Fruit fly (Drosophila melanogaster) whole organism, prepupa: ENCODE measurements around the gene CG17029.
A peak's percentile ranks its signal among the peaks of the same experiment; 100 is the strongest.

Experiments
- Blimp-1 ChIP-seq: fragments of 200-800 bp; sonication (Bioruptor generic); optimal IDR thresholded peaks from 3 replicates; lab custom pipeline; 2017; ENCODE audit warnings: missing biosample characterization, missing genetic modification characterization, mild to moderate bottlenecking, moderate library complexity, missing genetic modification reagents
- CG10631 ChIP-seq: fragments of 200-800 bp; sonication (Bioruptor generic); optimal IDR thresholded peaks from 2 replicates; lab custom pipeline; 2016; ENCODE audit warnings: missing biosample characterization, missing genetic modification characterization
- CG11294 ChIP-seq: fragments of 200-800 bp; sonication (Bioruptor generic); IDR thresholded peaks from 2 replicates; pipeline ENCODE4 v1.3.6; 2022; ENCODE audit warnings: missing biosample characterization, missing genetic modification characterization
- CG11902 ChIP-seq: fragments of 200-800 bp; sonication (Bioruptor generic); optimal IDR thresholded peaks from 3 replicates; lab custom pipeline; 2016; ENCODE audit warnings: missing biosample characterization, missing genetic modification characterization
- CG15336 ChIP-seq: fragments of 200-800 bp; sonication (Bioruptor generic); IDR thresholded peaks from 2 replicates; pipeline ENCODE4 v1.3.6; 2022; ENCODE audit warnings: missing biosample characterization, missing genetic modification characterization
- CG1621 ChIP-seq: fragments of 200-800 bp; sonication (Bioruptor generic); optimal IDR thresholded peaks from 3 replicates; lab custom pipeline; 2018; ENCODE audit warnings: missing biosample characterization, mild to moderate bottlenecking, missing genetic modification characterization
- CG16779 ChIP-seq: fragments of 200-800 bp; sonication (Bioruptor generic); optimal IDR thresholded peaks from 3 replicates; lab custom pipeline; 2017; ENCODE audit warnings: missing biosample characterization, mild to moderate bottlenecking, missing genetic modification characterization
- CG3032 ChIP-seq: fragments of 200-800 bp; optimal IDR thresholded peaks from 2 replicates; lab custom pipeline; 2019; ENCODE audit warnings: missing biosample characterization, mild to moderate bottlenecking, missing genetic modification characterization, moderate library complexity
- CG31627 ChIP-seq: fragments of 200-800 bp; sonication (Bioruptor generic); optimal IDR thresholded peaks from 3 replicates; lab custom pipeline; 2016; ENCODE audit warnings: missing biosample characterization, missing genetic modification characterization
- CG34406 ChIP-seq: fragments of 200-800 bp; sonication (Bioruptor generic); optimal IDR thresholded peaks from 3 replicates; lab custom pipeline; 2016; ENCODE audit warnings: missing biosample characterization, missing genetic modification characterization
- CG4318 ChIP-seq: fragments of 200-800 bp; sonication (Bioruptor generic); optimal IDR thresholded peaks from 3 replicates; lab custom pipeline; 2017; ENCODE audit warnings: missing biosample characterization, mild to moderate bottlenecking, missing genetic modification characterization
- CG6163 ChIP-seq: fragments of 200-800 bp; sonication (Bioruptor generic); IDR thresholded peaks from 3 replicates; pipeline ENCODE4 v1.3.6; 2022; ENCODE audit warnings: missing biosample characterization, missing genetic modification characterization
- CG6276 ChIP-seq: fragments of 200-800 bp; sonication (Bioruptor generic); optimal IDR thresholded peaks from 2 replicates; lab custom pipeline; 2017; ENCODE audit warnings: missing biosample characterization, mild to moderate bottlenecking, missing genetic modification characterization
- CG6792 ChIP-seq: fragments of 200-800 bp; sonication (Bioruptor generic); optimal IDR thresholded peaks from 3 replicates; lab custom pipeline; 2016; ENCODE audit warnings: missing biosample characterization, missing genetic modification characterization
- CG6808 ChIP-seq: fragments of 200-800 bp; sonication (Bioruptor generic); optimal IDR thresholded peaks from 3 replicates; lab custom pipeline; 2017; ENCODE audit warnings: missing biosample characterization, missing genetic modification characterization, mild to moderate bottlenecking, moderate library complexity, missing genetic modification reagents
- CG7368 ChIP-seq: fragments of 200-800 bp; sonication (Bioruptor generic); optimal IDR thresholded peaks from 3 replicates; lab custom pipeline; 2016; ENCODE audit warnings: missing biosample characterization, missing genetic modification characterization
- CG8319 ChIP-seq: fragments of 200-800 bp; sonication (Bioruptor generic); optimal IDR thresholded peaks from 3 replicates; lab custom pipeline; 2016; ENCODE audit warnings: missing biosample characterization, missing genetic modification characterization
- CG9139 ChIP-seq: fragments of 200-800 bp; sonication (Bioruptor generic); optimal IDR thresholded peaks from 3 replicates; lab custom pipeline; 2017; ENCODE audit warnings: missing biosample characterization, mild to moderate bottlenecking, missing genetic modification characterization
- Eip75B ChIP-seq: fragments of 200-800 bp; sonication (Bioruptor generic); optimal IDR thresholded peaks from 3 replicates; lab custom pipeline; 2016; ENCODE audit warnings: missing biosample characterization, missing genetic modification characterization
- Eip93F ChIP-seq: fragments of 200-800 bp; sonication (Bioruptor generic); optimal IDR thresholded peaks from 2 replicates; lab custom pipeline; 2016; ENCODE audit warnings: missing biosample characterization, mild to moderate bottlenecking, missing genetic modification characterization
- Ets21C ChIP-seq: fragments of 200-800 bp; sonication (Bioruptor generic); optimal IDR thresholded peaks from 3 replicates; lab custom pipeline; 2016; ENCODE audit warnings: missing biosample characterization, missing genetic modification characterization
- Ets96B ChIP-seq: fragments of 200-800 bp; optimal IDR thresholded peaks from 2 replicates; lab custom pipeline; 2019; ENCODE audit warnings: missing biosample characterization, mild to moderate bottlenecking, missing genetic modification characterization, moderate library complexity
- Gug ChIP-seq: fragments of 200-800 bp; sonication (Bioruptor generic); IDR thresholded peaks from 2 replicates; pipeline ENCODE4 v1.3.6; 2022; ENCODE audit warnings: missing biosample characterization, missing genetic modification characterization
- Hr39 ChIP-seq: fragments of 200-800 bp; sonication (Bioruptor generic); optimal IDR thresholded peaks from 2 replicates; lab custom pipeline; 2016; ENCODE audit warnings: missing biosample characterization, missing genetic modification characterization
- Hr4 ChIP-seq: fragments of 200-800 bp; sonication (Bioruptor generic); optimal IDR thresholded peaks from 3 replicates; lab custom pipeline; 2016; ENCODE audit warnings: missing biosample characterization, missing genetic modification characterization
- Met ChIP-seq: fragments of 200-800 bp; sonication (Bioruptor generic); optimal IDR thresholded peaks from 3 replicates; lab custom pipeline; 2016; ENCODE audit warnings: missing biosample characterization, missing genetic modification characterization
- OdsH ChIP-seq: fragments of 200-800 bp; sonication (Bioruptor generic); optimal IDR thresholded peaks from 3 replicates; lab custom pipeline; 2016; ENCODE audit warnings: missing biosample characterization, missing genetic modification characterization
- Smox ChIP-seq: fragments of 200-800 bp; sonication (Bioruptor generic); optimal IDR thresholded peaks from 3 replicates; lab custom pipeline; 2016; ENCODE audit warnings: missing biosample characterization, missing genetic modification characterization
- Sox102F ChIP-seq: fragments of 200-800 bp; sonication (Bioruptor generic); optimal IDR thresholded peaks from 2 replicates; lab custom pipeline; 2016; ENCODE audit warnings: missing biosample characterization, mild to moderate bottlenecking, missing genetic modification characterization
- Sox14 ChIP-seq: fragments of 200-800 bp; sonication (Bioruptor generic); optimal IDR thresholded peaks from 3 replicates; lab custom pipeline; 2016; ENCODE audit warnings: missing biosample characterization, missing genetic modification characterization
- Sox15 ChIP-seq: fragments of 200-800 bp; sonication (Bioruptor generic); optimal IDR thresholded peaks from 3 replicates; lab custom pipeline; 2016; ENCODE audit warnings: missing biosample characterization, missing genetic modification characterization
- acj6 ChIP-seq: fragments of 200-800 bp; sonication (Bioruptor generic); optimal IDR thresholded peaks from 3 replicates; lab custom pipeline; 2016; ENCODE audit warnings: missing biosample characterization, missing genetic modification characterization
- dac ChIP-seq: fragments of 200-800 bp; sonication (Bioruptor generic); optimal IDR thresholded peaks from 2 replicates; lab custom pipeline; 2017; ENCODE audit warnings: missing biosample characterization, mild to moderate bottlenecking, missing genetic modification characterization
- dsx ChIP-seq: fragments of 200-800 bp; optimal IDR thresholded peaks from 3 replicates; lab custom pipeline; 2019; ENCODE audit warnings: missing biosample characterization, mild to moderate bottlenecking, missing genetic modification characterization, moderate library complexity; ENCODE audit not compliant: poor library complexity, severe bottlenecking
- eg ChIP-seq: fragments of 200-800 bp; sonication (Bioruptor generic); IDR thresholded peaks from 3 replicates; pipeline ENCODE4 v1.3.6; 2022; ENCODE audit warnings: missing biosample characterization, missing genetic modification characterization
- esn ChIP-seq: fragments of 200-800 bp; sonication (Bioruptor generic); optimal IDR thresholded peaks from 2 replicates; lab custom pipeline; 2016; ENCODE audit warnings: missing biosample characterization, mild to moderate bottlenecking, missing genetic modification characterization, moderate library complexity
- fd59A ChIP-seq: fragments of 200-800 bp; sonication (Bioruptor generic); optimal IDR thresholded peaks from 2 replicates; lab custom pipeline; 2017; ENCODE audit warnings: missing biosample characterization, mild to moderate bottlenecking, missing genetic modification characterization, missing genetic modification reagents
- fd85E ChIP-seq: fragments of 200-800 bp; sonication (Bioruptor generic); optimal IDR thresholded peaks from 3 replicates; lab custom pipeline; 2016; ENCODE audit warnings: missing biosample characterization, missing genetic modification characterization
- fkh ChIP-seq: fragments of 200-800 bp; sonication (Bioruptor generic); optimal IDR thresholded peaks from 3 replicates; lab custom pipeline; 2017; ENCODE audit warnings: missing biosample characterization, mild to moderate bottlenecking, missing genetic modification characterization, moderate library complexity
- net ChIP-seq: fragments of 200-800 bp; sonication (Bioruptor generic); optimal IDR thresholded peaks from 3 replicates; lab custom pipeline; 2016; ENCODE audit warnings: missing biosample characterization, missing genetic modification characterization
- pdm3 ChIP-seq: fragments of 200-800 bp; sonication (Bioruptor generic); optimal IDR thresholded peaks from 3 replicates; lab custom pipeline; 2016; ENCODE audit warnings: missing biosample characterization, missing genetic modification characterization
- salr ChIP-seq, 2 experiments: fragments of 200-800 bp; sonication (Bioruptor generic); optimal IDR thresholded peaks; 3 replicates each; lab custom pipeline; 2016 to 2018; ENCODE audit warnings: missing biosample characterization in 2 of 2, missing genetic modification characterization in 2 of 2, mild to moderate bottlenecking in 1 of 2
- spab ChIP-seq: fragments of 200-800 bp; sonication (Bioruptor generic); optimal IDR thresholded peaks from 2 replicates; lab custom pipeline; 2017; ENCODE audit warnings: missing biosample characterization, mild to moderate bottlenecking, missing genetic modification characterization, missing genetic modification reagents
- ss ChIP-seq, 2 experiments: fragments of 200-800 bp; sonication (Bioruptor generic); optimal IDR thresholded peaks; 2 replicates in 1 of 2; 3 replicates in 1 of 2; lab custom pipeline; 2017 to 2018; ENCODE audit warnings: mild to moderate bottlenecking in 2 of 2, missing biosample characterization in 2 of 2, missing genetic modification characterization in 2 of 2, moderate library complexity in 1 of 2
- svp ChIP-seq: fragments of 200-800 bp; sonication (Bioruptor generic); peaks from one replicate; lab custom pipeline; 2016; ENCODE audit warnings: missing biosample characterization, missing genetic modification characterization
- topi ChIP-seq: fragments of 200-800 bp; sonication (Bioruptor generic); optimal IDR thresholded peaks from 3 replicates; lab custom pipeline; 2016; ENCODE audit warnings: missing biosample characterization, missing genetic modification characterization
- vri ChIP-seq: fragments of 200-800 bp; sonication (Bioruptor generic); optimal IDR thresholded peaks from 3 replicates; lab custom pipeline; 2016; ENCODE audit warnings: missing biosample characterization, mild to moderate bottlenecking, missing genetic modification characterization

Gene CG17029

DNA sequence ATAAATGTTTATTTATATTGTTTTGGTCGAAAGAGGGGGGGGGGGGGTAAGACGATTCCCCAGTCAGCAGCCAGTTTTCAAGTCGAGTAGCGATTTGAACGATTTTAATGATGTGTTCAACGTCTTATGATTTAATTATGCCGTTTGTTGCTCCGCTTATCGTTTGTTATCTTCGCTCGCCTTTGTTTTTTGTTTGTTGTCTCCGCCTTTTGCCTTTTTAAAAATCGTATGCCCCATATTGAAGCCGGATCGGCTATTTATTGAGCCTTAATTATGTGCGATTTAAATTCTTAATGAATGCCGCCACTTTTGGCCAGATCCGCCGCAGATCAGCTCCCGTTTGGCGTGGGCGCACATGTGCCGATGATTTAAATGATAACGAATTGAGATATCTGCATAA, 37.8 kb downstream of the CG17029 start:
- TF ChIP-seq Gug (GFP tag; lab: Robert Waterston, UW) = no peak
- TF ChIP-seq CG15336 = no peak
- TF ChIP-seq Ets21C (GFP tag; lab: Kevin White, UChicago) = no peak
- TF ChIP-seq CG6276 = no peak
- no peak for TF ChIP-seq CG6792 (GFP tag; lab: Kevin White, UChicago)
- TF ChIP-seq Blimp-1 = no peak
- TF ChIP-seq svp (GFP tag; lab: Kevin White, UChicago) = no peak
- no peak for TF ChIP-seq CG7368 (GFP tag; lab: Kevin White, UChicago)

DNA sequence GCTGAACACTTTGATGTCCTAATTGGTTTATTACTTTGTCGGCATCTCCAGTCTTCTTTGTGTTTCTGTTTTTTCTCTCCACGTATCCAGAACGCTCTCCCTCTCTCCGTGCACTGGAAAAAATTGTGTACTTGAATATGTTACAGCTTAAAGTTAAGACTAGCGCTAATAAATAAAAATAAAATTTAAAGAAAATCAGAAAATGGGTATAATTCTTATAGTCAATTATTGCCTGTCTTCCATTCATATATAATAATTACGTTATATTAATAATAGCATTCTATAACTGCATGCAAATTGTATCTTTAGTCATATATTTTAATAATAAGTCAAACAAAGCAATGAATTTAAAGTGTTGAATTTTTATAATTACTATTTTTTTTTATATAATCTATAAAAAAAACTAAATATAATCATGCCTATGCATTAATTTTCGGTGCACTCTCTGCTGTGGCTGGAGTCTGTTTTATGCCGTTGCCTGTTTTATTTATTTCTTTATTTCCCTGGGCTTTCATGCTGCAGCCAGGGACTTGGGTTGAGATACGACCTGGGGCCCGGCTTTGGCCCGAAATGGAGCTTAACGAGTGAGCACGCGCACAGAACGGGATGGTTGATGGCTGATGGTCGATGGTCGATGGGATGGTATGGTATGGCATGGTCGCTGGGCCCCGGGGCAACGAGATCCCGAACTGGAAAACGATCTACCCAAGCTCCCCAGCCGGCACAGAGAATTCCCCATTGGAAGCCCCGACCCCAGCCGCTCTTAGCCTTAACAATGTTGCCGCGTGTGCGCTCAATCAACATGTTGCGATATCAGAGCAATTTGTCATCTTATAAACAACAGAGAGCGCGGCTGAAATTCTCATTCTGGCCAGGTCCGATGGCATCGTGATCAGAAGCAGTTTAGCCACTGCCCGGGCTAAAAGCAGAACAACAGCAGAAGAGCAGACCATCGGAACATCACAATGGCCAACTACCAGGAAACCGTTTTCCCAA, 39.4 kb downstream of the CG17029 start:
- peak; percentile 17 for TF ChIP-seq CG7368 (GFP tag; lab: Kevin White, UChicago)
- no peak for TF ChIP-seq CG31627
- no peak for TF ChIP-seq eg (GFP tag; lab: Robert Waterston, UW)
- no peak for TF ChIP-seq CG6276
- no peak for TF ChIP-seq fd85E (GFP tag; lab: Kevin White, UChicago)
- peak in 1 of 2 experiments; percentile 39 for TF ChIP-seq salr (GFP tag; optimal IDR thresholded peaks at IDR 0.05; lab: Kevin White, UChicago)
- TF ChIP-seq fd59A (GFP tag; lab: Kevin White, UChicago) = no peak
- peak; percentile 57 to 80 for TF ChIP-seq ss (GFP tag; optimal IDR thresholded peaks at IDR 0.05; lab: Kevin White, UChicago)
- TF ChIP-seq Sox14 (GFP tag; lab: Kevin White, UChicago) = peak; percentile 1
- no peak for TF ChIP-seq Sox102F
- peak; percentile 64 for TF ChIP-seq spab (GFP tag; lab: Kevin White, UChicago)
- no peak for TF ChIP-seq CG8319 (GFP tag; lab: Kevin White, UChicago)
- no peak for TF ChIP-seq CG15336
- TF ChIP-seq dsx = peak; percentile 95
- peak; percentile 30; the same call in 2 of the 3 replicates for TF ChIP-seq CG6163
- TF ChIP-seq CG6808 (GFP tag; lab: Kevin White, UChicago) = peak; percentile 63
- no peak for TF ChIP-seq CG4318
- peak; percentile 73 for TF ChIP-seq esn (GFP tag; lab: Kevin White, UChicago)
- peak; percentile 67 for TF ChIP-seq svp (GFP tag; lab: Kevin White, UChicago)
- TF ChIP-seq dac (GFP tag; lab: Kevin White, UChicago) = no peak
- TF ChIP-seq vri (GFP tag; lab: Kevin White, UChicago) = no peak
- peak; percentile 26 for TF ChIP-seq Smox (GFP tag; lab: Kevin White, UChicago)
- TF ChIP-seq Gug (GFP tag; lab: Robert Waterston, UW) = no peak
- TF ChIP-seq Hr39 (GFP tag; lab: Kevin White, UChicago) = no peak
- no peak for TF ChIP-seq CG1621 (tag; lab: Kevin White, UChicago)
- TF ChIP-seq CG3032 (tag; lab: Kevin White, UChicago) = peak; percentile 77
- TF ChIP-seq net (GFP tag; lab: Kevin White, UChicago) = peak; percentile 19
- TF ChIP-seq CG11902 (GFP tag; lab: Kevin White, UChicago) = no peak
- peak; percentile 14 for TF ChIP-seq pdm3 (GFP tag; lab: Kevin White, UChicago)
- TF ChIP-seq CG11294 (GFP tag; lab: Robert Waterston, UW) = no peak
- TF ChIP-seq Sox15 (GFP tag; lab: Kevin White, UChicago) = no peak
- peak; percentile 48 for TF ChIP-seq topi (GFP tag; lab: Kevin White, UChicago)
- TF ChIP-seq Ets21C (GFP tag; lab: Kevin White, UChicago) = no peak
- peak; percentile 64 for TF ChIP-seq CG34406
- TF ChIP-seq acj6 (GFP tag; lab: Kevin White, UChicago) = peak; percentile 47
- TF ChIP-seq CG10631 (GFP tag; lab: Kevin White, UChicago) = peak; percentile 56
- peak; percentile 43 for TF ChIP-seq CG9139 (GFP tag; lab: Kevin White, UChicago)
- peak; percentile 44 for TF ChIP-seq OdsH (GFP tag; lab: Kevin White, UChicago)
- TF ChIP-seq CG16779 (tag; lab: Kevin White, UChicago) = peak; percentile 16
- TF ChIP-seq Hr4 = no peak
- TF ChIP-seq Eip93F (GFP tag; lab: Kevin White, UChicago) = no peak
- TF ChIP-seq fkh = no peak
- TF ChIP-seq Ets96B (tag; lab: Kevin White, UChicago) = peak; percentile 73
- TF ChIP-seq Eip75B (GFP tag; lab: Kevin White, UChicago) = no peak
- TF ChIP-seq Met (GFP tag; lab: Kevin White, UChicago) = peak; percentile 23
